Worm (Caenorhabditis elegans) whole organism, L4 larva: ENCODE data around the gene nccd-1.

Experiments used
- D1046.2 ChIP-seq: fragments of 200-800 bp; sonication (Bioruptor generic); IDR thresholded peaks from 2 replicates; pipeline ENCODE4 v1.3.6; 2022; ENCODE audit warnings: missing genetic modification characterization, missing compliant biosample characterization
- F10B5.3 ChIP-seq: sonication (generic microtip); optimal IDR thresholded peaks from 2 replicates; lab custom pipeline; 2016; ENCODE audit warnings: mild to moderate bottlenecking, missing genetic modification characterization, missing compliant biosample characterization
- F37D6.2 ChIP-seq: sonication (generic microtip); optimal IDR thresholded peaks from 2 replicates; lab custom pipeline; 2016; ENCODE audit warnings: mild to moderate bottlenecking, missing genetic modification characterization, missing compliant biosample characterization
- F49E8.2 ChIP-seq: sonication (generic microtip); optimal IDR thresholded peaks from 2 replicates; lab custom pipeline; 2016; ENCODE audit warnings: missing compliant biosample characterization, mild to moderate bottlenecking, missing genetic modification characterization, borderline replicate concordance
- T26A8.4 ChIP-seq: fragments of 200-800 bp; sonication (Bioruptor generic); IDR thresholded peaks from 2 replicates; pipeline ENCODE4 v1.3.6; 2022; ENCODE audit warnings: missing genetic modification characterization, missing compliant biosample characterization
- Y75B8A.6 ChIP-seq: fragments of 200-800 bp; sonication (Bioruptor generic); IDR thresholded peaks from 2 replicates; pipeline ENCODE4 v1.3.6; 2022; ENCODE audit warnings: missing genetic modification reagents, missing genetic modification characterization, missing compliant biosample characterization
- ZK337.2 ChIP-seq: fragments of 200-800 bp; sonication (Bioruptor generic); IDR thresholded peaks from 2 replicates; pipeline ENCODE4 v1.3.6; 2022; ENCODE audit warnings: missing genetic modification reagents, missing genetic modification characterization, missing compliant biosample characterization
- aha-1 ChIP-seq: fragments of 150-350 bp; peaks from one replicate; lab custom pipeline; 2014; ENCODE audit warnings: missing biosample characterization, missing genetic modification characterization
- aly-2 ChIP-seq: sonication (generic microtip); optimal IDR thresholded peaks from 2 replicates; lab custom pipeline; 2018; ENCODE audit warnings: missing biosample characterization, missing genetic modification characterization
- ama-1 ChIP-seq: fragments of 150-350 bp; optimal IDR thresholded peaks from 2 replicates; lab custom pipeline; 2014; ENCODE audit warnings: inconsistent platforms, mixed read lengths
- arid-1 ChIP-seq: fragments of 200-800 bp; sonication (Bioruptor generic); conservative IDR thresholded peaks from 2 replicates; pipeline ENCODE4 v1.3.6; 2022; ENCODE audit warnings: missing genetic modification reagents, missing genetic modification characterization, missing compliant biosample characterization
- ceh-28 ChIP-seq: fragments of 150-350 bp; optimal IDR thresholded peaks from 2 replicates; lab custom pipeline; 2014; ENCODE audit warnings: missing biosample characterization, missing genetic modification reagents, missing genetic modification characterization
- ceh-62 ChIP-seq: sonication (generic microtip); optimal IDR thresholded peaks from 2 replicates; lab custom pipeline; 2017; ENCODE audit warnings: missing biosample characterization, missing genetic modification characterization
- ceh-82 ChIP-seq: sonication (generic microtip); optimal IDR thresholded peaks from 2 replicates; lab custom pipeline; 2017; ENCODE audit warnings: missing biosample characterization, missing genetic modification characterization
- cey-2 ChIP-seq: sonication (generic microtip); optimal IDR thresholded peaks from 3 replicates; lab custom pipeline; 2017; ENCODE audit warnings: missing genetic modification characterization, mild to moderate bottlenecking, missing compliant biosample characterization, antibody characterized with exemption, borderline replicate concordance; ENCODE audit not compliant: insufficient read depth
- ctbp-1 ChIP-seq: fragments of 200-800 bp; sonication (Bioruptor generic); IDR thresholded peaks from 2 replicates; pipeline ENCODE4 v1.3.6; 2022; ENCODE audit warnings: missing genetic modification reagents, missing genetic modification characterization, missing compliant biosample characterization
- dmd-6 ChIP-seq: fragments of 200-800 bp; sonication (Bioruptor generic); IDR thresholded peaks from 2 replicates; pipeline ENCODE4 v1.3.6; 2022; ENCODE audit warnings: missing genetic modification reagents, missing genetic modification characterization, missing compliant biosample characterization
- duxl-1 ChIP-seq: sonication (generic microtip); optimal IDR thresholded peaks from 2 replicates; lab custom pipeline; 2016; ENCODE audit warnings: mild to moderate bottlenecking, missing genetic modification characterization, moderate library complexity, missing compliant biosample characterization; ENCODE audit not compliant: poor library complexity
- dve-1 ChIP-seq: sonication (generic microtip); optimal IDR thresholded peaks from 2 replicates; lab custom pipeline; 2017; ENCODE audit warnings: antibody characterized with exemption, mild to moderate bottlenecking, missing genetic modification characterization, missing compliant biosample characterization; ENCODE audit not compliant: insufficient read depth
- egl-43 ChIP-seq: fragments of 200-800 bp; sonication (Bioruptor generic); IDR thresholded peaks from 2 replicates; pipeline ENCODE4 v1.3.6; 2022; ENCODE audit warnings: missing genetic modification reagents, missing genetic modification characterization, missing compliant biosample characterization
- gei-8 ChIP-seq: fragments of 200-800 bp; sonication (Bioruptor generic); optimal IDR thresholded peaks from 2 replicates; lab custom pipeline; 2018; ENCODE audit warnings: mild to moderate bottlenecking, missing genetic modification characterization, missing compliant biosample characterization
- hlh-30 ChIP-seq: sonication (generic microtip); optimal IDR thresholded peaks from 2 replicates; lab custom pipeline; 2017; ENCODE audit warnings: antibody characterized with exemption, mild to moderate bottlenecking, missing genetic modification characterization, missing compliant biosample characterization; ENCODE audit not compliant: insufficient read depth
- hmg-1.1 ChIP-seq: fragments of 200-800 bp; sonication (Bioruptor generic); IDR thresholded peaks from 2 replicates; pipeline ENCODE4 v1.3.6; 2022; ENCODE audit warnings: missing genetic modification reagents, missing genetic modification characterization, missing compliant biosample characterization
- jun-1 ChIP-seq: fragments of 150-350 bp; optimal IDR thresholded peaks from 2 replicates; lab custom pipeline; 2014; ENCODE audit warnings: missing biosample characterization, missing genetic modification reagents, missing genetic modification characterization
- lin-39 ChIP-seq: fragments of 150-350 bp; optimal IDR thresholded peaks from 2 replicates; lab custom pipeline; 2014; ENCODE audit warnings: missing biosample characterization, missing genetic modification reagents, missing genetic modification characterization
- lsy-2 ChIP-seq, 2 experiments: fragments of 150-350 bp in 1 of 2; sonication (generic microtip) in 1 of 2; optimal IDR thresholded peaks; 2 replicates each; lab custom pipeline; 2014 to 2017; ENCODE audit warnings: missing biosample characterization in 2 of 2, missing genetic modification characterization in 2 of 2
- madf-5 ChIP-seq, 2 experiments: fragments of 200-800 bp; sonication (Bioruptor generic); IDR thresholded peaks; 2 replicates each; pipeline ENCODE4 v1.3.6; 2022; ENCODE audit warnings: missing compliant biosample characterization in 2 of 2, missing genetic modification characterization in 2 of 2
- madf-9 ChIP-seq: fragments of 200-800 bp; sonication (Bioruptor generic); conservative IDR thresholded peaks from 2 replicates; pipeline ENCODE4 v1.3.6; 2022; ENCODE audit warnings: missing genetic modification reagents, missing genetic modification characterization, missing compliant biosample characterization
- mdl-1 ChIP-seq, 2 experiments: fragments of 150-350 bp in 1 of 2; sonication (generic microtip) in 1 of 2; optimal IDR thresholded peaks; 2 replicates each; lab custom pipeline; 2014 to 2017; ENCODE audit warnings: missing biosample characterization in 2 of 2, missing genetic modification characterization in 2 of 2
- mdt-29 ChIP-seq: fragments of 200-800 bp; sonication (Bioruptor generic); IDR thresholded peaks from 2 replicates; pipeline ENCODE4 v1.3.6; 2022; ENCODE audit warnings: missing genetic modification reagents, missing genetic modification characterization, missing compliant biosample characterization
- mxl-3 ChIP-seq: fragments of 200-800 bp; sonication (Bioruptor generic); optimal IDR thresholded peaks from 2 replicates; lab custom pipeline; 2018; ENCODE audit warnings: mild to moderate bottlenecking, missing genetic modification characterization, missing compliant biosample characterization
- nhr-48 ChIP-seq: sonication (generic microtip); optimal IDR thresholded peaks from 2 replicates; lab custom pipeline; 2016; ENCODE audit warnings: mild to moderate bottlenecking, missing genetic modification characterization, missing compliant biosample characterization
- nhr-6 ChIP-seq: fragments of 150-350 bp; optimal IDR thresholded peaks from 2 replicates; lab custom pipeline; 2014; ENCODE audit warnings: missing biosample characterization, missing genetic modification characterization
- pha-4 ChIP-seq, 2 experiments: fragments of 150-350 bp in 1 of 2; fragments of 200-800 bp in 1 of 2; sonication (Bioruptor generic) in 1 of 2; IDR thresholded peaks in 1 of 2; optimal IDR thresholded peaks in 1 of 2; 2 replicates each; pipeline versions ENCODE4 v1.3.6 to Lab custom; 2014 to 2022; ENCODE audit warnings: missing genetic modification characterization in 2 of 2, missing genetic modification reagents in 2 of 2, missing biosample characterization in 1 of 2, missing compliant biosample characterization in 1 of 2
- saeg-2 ChIP-seq: fragments of 200-800 bp; sonication (Bioruptor generic); IDR thresholded peaks from 2 replicates; pipeline ENCODE4 v1.3.6; 2022; ENCODE audit warnings: missing genetic modification reagents, missing genetic modification characterization, missing compliant biosample characterization
- sdz-12 ChIP-seq: fragments of 200-800 bp; sonication (Bioruptor generic); optimal IDR thresholded peaks from 2 replicates; lab custom pipeline; 2018; ENCODE audit warnings: mild to moderate bottlenecking, missing genetic modification characterization, missing compliant biosample characterization
- set-16 ChIP-seq: fragments of 200-800 bp; sonication (Bioruptor generic); IDR thresholded peaks from 2 replicates; pipeline ENCODE4 v1.3.6; 2022; ENCODE audit warnings: missing genetic modification reagents, missing genetic modification characterization, missing compliant biosample characterization
- snpc-1.2 ChIP-seq: fragments of 200-800 bp; sonication (Bioruptor generic); IDR thresholded peaks from 2 replicates; pipeline ENCODE4 v1.3.6; 2022; ENCODE audit warnings: missing genetic modification reagents, missing genetic modification characterization, missing compliant biosample characterization
- spr-1 ChIP-seq: sonication (generic microtip); optimal IDR thresholded peaks from 2 replicates; lab custom pipeline; 2016; ENCODE audit warnings: mild to moderate bottlenecking, missing genetic modification characterization, missing compliant biosample characterization
- unc-130 ChIP-seq: sonication (generic microtip); optimal IDR thresholded peaks from 2 replicates; lab custom pipeline; 2016; ENCODE audit warnings: missing genetic modification reagents, missing genetic modification characterization, missing compliant biosample characterization
- unc-39 ChIP-seq: sonication (generic microtip); optimal IDR thresholded peaks from 2 replicates; lab custom pipeline; 2017; ENCODE audit warnings: missing biosample characterization, missing genetic modification characterization
- zip-11 ChIP-seq: fragments of 200-800 bp; sonication (Bioruptor generic); IDR thresholded peaks from 2 replicates; pipeline ENCODE4 v1.3.6; 2022; ENCODE audit warnings: missing genetic modification characterization, missing compliant biosample characterization
- ztf-11 ChIP-seq: fragments of 150-350 bp; optimal IDR thresholded peaks from 2 replicates; lab custom pipeline; 2014; ENCODE audit warnings: missing biosample characterization, missing genetic modification characterization
- ztf-7 ChIP-seq: fragments of 150-350 bp; optimal IDR thresholded peaks from 2 replicates; lab custom pipeline; 2014; ENCODE audit warnings: missing biosample characterization, missing genetic modification characterization

Gene nccd-1

DNA sequence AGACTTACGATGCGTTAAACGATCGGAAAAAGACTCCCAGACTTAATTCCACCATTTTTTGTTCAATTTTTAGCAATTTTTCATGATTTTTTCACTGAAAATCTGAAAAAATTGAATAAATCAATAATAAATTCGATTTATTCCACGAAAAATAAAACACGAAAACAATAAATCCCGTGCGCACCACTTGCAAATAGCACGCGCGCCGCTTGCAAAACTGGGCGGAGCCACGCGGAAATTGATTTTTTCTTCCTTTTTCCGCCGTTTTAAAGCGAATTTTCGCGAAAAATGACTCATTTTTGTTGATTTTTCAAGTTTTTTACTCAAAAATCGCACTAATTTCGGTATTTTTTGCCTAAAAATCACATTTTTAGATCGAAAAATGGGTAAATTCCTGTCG is 41.8 kb upstream of the nccd-1 start, which contains the start of the genes Y116A8C.9 and arf-6 (continued):
- TF ChIP-seq cey-2, result no peak
- TF ChIP-seq aly-2, result no peak
- peak; percentile 62 for TF ChIP-seq hlh-30
- peak; percentile 30 for TF ChIP-seq jun-1 (tag; lab: Kevin White, UChicago)
- TF ChIP-seq ctbp-1 (GFP tag; lab: Robert Waterston, UW), result no peak
- peak; percentile 44; the same call in 1 of the 2 replicates for TF ChIP-seq madf-9
- TF ChIP-seq lsy-2 (tag; optimal IDR thresholded peaks at IDR 0.05; lab: Kevin White, UChicago), result peak in 1 of 2 experiments; percentile 61
- 0 out of 2 replicates have a peak, but pooled peaks have one; percentile 19 for TF ChIP-seq arid-1 (GFP tag; lab: Robert Waterston, UW)
- TF ChIP-seq dve-1 (tag; lab: Kevin White, UChicago), result peak; percentile 72
- TF ChIP-seq, all 104 proteins: peak for 31

DNA sequence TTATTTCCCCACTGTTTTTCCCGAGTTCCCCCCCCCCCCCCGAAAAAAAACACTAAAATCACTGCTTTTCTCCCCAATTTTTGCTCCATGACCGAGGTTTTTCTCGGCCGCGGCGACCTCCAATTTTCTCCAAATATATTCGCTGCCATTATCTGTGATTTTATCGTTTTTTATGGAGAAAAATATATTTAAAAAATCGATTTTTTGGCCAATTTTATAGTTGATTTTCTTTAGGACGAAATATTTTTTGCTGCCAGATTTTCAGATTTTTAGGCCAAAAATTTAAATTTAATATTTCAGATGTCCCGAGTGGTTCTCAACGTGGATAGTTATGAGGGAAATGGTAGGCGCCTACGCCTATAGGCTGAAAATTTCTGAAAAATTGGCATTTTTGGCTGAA is 38.7 kb upstream of the nccd-1 start, which contains the start of gene rad-54.B:
Gene rad-54.B (plus strand): TSS at position 301 of the 400 bp plus-strand sequence.
- TF ChIP-seq saeg-2, result no peak
- peak; percentile 16 for TF ChIP-seq ama-1 (lab: Kevin White, UChicago)
- no peak for TF ChIP-seq ztf-7 (tag; lab: Kevin White, UChicago)
- TF ChIP-seq nhr-48, result no peak
- TF ChIP-seq spr-1 (tag; lab: Kevin White, UChicago), result no peak
- TF ChIP-seq madf-5 (GFP tag; IDR thresholded peaks at IDR 0.05; lab: Robert Waterston, UW), result no peak
- TF ChIP-seq, all 104 proteins: peak for 1

DNA sequence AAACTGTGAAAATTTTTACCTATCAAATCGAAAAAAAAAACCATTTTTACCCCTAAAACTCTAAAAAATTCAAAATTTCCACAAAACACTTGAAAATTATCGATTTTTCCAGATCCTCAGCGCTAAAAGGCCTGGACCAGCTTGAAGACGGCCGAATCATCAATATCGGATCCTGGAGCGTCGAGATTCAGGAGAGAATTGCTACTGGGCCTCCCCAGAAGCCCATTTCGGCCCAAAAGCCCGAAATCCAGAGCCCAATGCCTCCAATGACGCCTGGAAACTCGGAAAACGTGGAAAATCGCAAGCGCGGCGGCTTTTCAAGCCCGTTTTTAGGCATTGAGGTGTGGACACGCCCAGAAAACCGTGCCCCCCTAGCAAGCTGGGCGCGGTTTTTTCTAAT is 36.1 kb upstream of the nccd-1 start:
- TF ChIP-seq F37D6.2 (no peak), dve-1 (tag; lab: Kevin White, UChicago) (no peak), F49E8.2 (tag; lab: Kevin White, UChicago) (no peak), sdz-12 (GFP tag; lab: Kevin White, UChicago) (no peak), snpc-1.2 (no peak), set-16 (GFP tag; lab: Robert Waterston, UW) (peak; percentile 52), arid-1 (GFP tag; lab: Robert Waterston, UW) (no peak), aha-1 (peak; percentile 82), zip-11 (GFP tag; lab: Robert Waterston, UW) (no peak), ceh-62 (tag; lab: Kevin White, UChicago) (no peak), ztf-11 (tag; lab: Kevin White, UChicago) (no peak), ceh-82 (tag; lab: Kevin White, UChicago) (no peak), duxl-1 (tag; lab: Kevin White, UChicago) (no peak)

DNA sequence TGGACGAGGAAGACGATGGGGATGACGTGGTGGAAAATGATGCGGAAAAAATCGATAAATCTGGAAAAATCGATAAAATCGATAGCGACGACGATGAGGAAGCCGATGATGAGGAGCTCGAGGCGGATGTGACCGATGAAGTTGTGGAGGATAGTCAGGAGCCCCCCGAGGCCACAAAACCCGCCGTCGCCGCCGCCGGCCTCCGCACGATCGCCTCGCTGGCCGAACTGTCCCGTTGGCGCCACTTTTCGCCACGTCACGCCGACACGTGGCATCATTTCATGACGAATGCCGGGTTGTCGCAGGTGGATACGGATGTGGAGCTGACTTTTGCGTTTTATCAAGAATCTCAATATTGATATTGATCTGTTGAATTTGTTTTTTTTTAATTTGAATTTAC is 26.1 kb upstream of the nccd-1 start:
- TF ChIP-seq ceh-28 (peak; percentile 72), set-16 (GFP tag; lab: Robert Waterston, UW) (peak; percentile 93), pha-4 (GFP tag; IDR thresholded peaks at IDR 0.05; lab: Robert Waterston, UW) (no peak), pha-4 (tag; optimal IDR thresholded peaks at IDR 0.05; lab: Kevin White, UChicago) (no peak), Y75B8A.6 (GFP tag; lab: Robert Waterston, UW) (no peak), lin-39 (tag; lab: Kevin White, UChicago) (no peak), unc-39 (tag; lab: Kevin White, UChicago) (no peak), ZK337.2 (GFP tag; lab: Robert Waterston, UW) (no peak), gei-8 (GFP tag; lab: Kevin White, UChicago) (no peak), D1046.2 (no peak), cey-2 (no peak), mdl-1 (tag; optimal IDR thresholded peaks at IDR 0.05; lab: Kevin White, UChicago) (no peak), egl-43 (0 out of 2 replicates have a peak, but pooled peaks have one; percentile 48), dmd-6 (no peak), nhr-6 (no peak), F10B5.3 (tag; lab: Kevin White, UChicago) (no peak), mxl-3 (GFP tag; lab: Kevin White, UChicago) (no peak), ceh-62 (tag; lab: Kevin White, UChicago) (no peak), aly-2 (no peak), T26A8.4 (GFP tag; lab: Robert Waterston, UW) (no peak), sdz-12 (GFP tag; lab: Kevin White, UChicago) (no peak), unc-130 (no peak), mdt-29 (GFP tag; lab: Robert Waterston, UW) (no peak), hmg-1.1 (GFP tag; lab: Robert Waterston, UW) (no peak)
- TF ChIP-seq, all 104 proteins: peak for 3
